Fruit fly (Drosophila melanogaster): Measurements from ENCODE around the gene CG1622.

DNA sequence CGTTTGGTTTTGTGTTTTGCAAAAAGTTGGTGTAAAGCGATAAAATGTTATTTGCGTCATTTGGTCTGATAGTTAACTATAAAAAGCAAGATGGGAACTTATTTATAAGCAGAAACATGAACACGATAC is 6.5 kb downstream of the CG1622 start, which contains the start of gene IP3K2:
- TF ChIP-seq psq (GFP tag; optimal IDR thresholded peaks at IDR 0.05) = no peak
- TF ChIP-seq lola (GFP tag; optimal IDR thresholded peaks at IDR 0.05) = no peak
- no peak for TF ChIP-seq tai (GFP tag; optimal IDR thresholded peaks at IDR 0.05)
- TF ChIP-seq sv (GFP tag; optimal IDR thresholded peaks at IDR 0.05) = no peak
- no peak for TF ChIP-seq Jra (GFP tag; optimal IDR thresholded peaks at IDR 0.05)
- no peak for TF ChIP-seq br (GFP tag; optimal IDR thresholded peaks at IDR 0.05)
- TF ChIP-seq Myc (optimal IDR thresholded peaks at IDR 0.05) = no peak
- TF ChIP-seq rgr (GFP tag; optimal IDR thresholded peaks at IDR 0.05) = no peak

Measured in whole organism, wandering third instar larva.